Fruit fly (Drosophila melanogaster) whole organism: ENCODE measurements around the gene Or19a.

Experiments used
- CG8478 ChIP-seq: fragments of >200 bp; optimal IDR thresholded peaks from 2 replicates; lab custom pipeline; 2018; ENCODE audit warnings: inconsistent platforms
- psq ChIP-seq: fragments of >200 bp; optimal IDR thresholded peaks from 2 replicates; lab custom pipeline; 2017
- usp ChIP-seq: fragments of >200 bp; optimal IDR thresholded peaks from 2 replicates; lab custom pipeline; 2017; ENCODE audit warnings: missing biosample characterization, missing genetic modification characterization, mixed read lengths

dm6 chrX:20133432-20133831, 9.6 kb downstream of the Or19a start, which contains the start of gene CG15322:
- TF ChIP-seq psq (lab: Kevin White, UChicago) (no peak), usp (GFP tag; lab: Kevin White, UChicago) (no peak), CG8478 (lab: Kevin White, UChicago) (no peak)
